Worm (Caenorhabditis elegans) whole organism, L4/young adult: Measurements from ENCODE around the gene slc-9B.1.

Experiments
- W03F9.2 ChIP-seq: fragments of 150-350 bp; optimal IDR thresholded peaks from 2 replicates; lab custom pipeline; 2014; ENCODE audit warnings: missing biosample characterization, missing genetic modification characterization
- dao-5 ChIP-seq: sonication (generic microtip); optimal IDR thresholded peaks from 2 replicates; lab custom pipeline; 2016; ENCODE audit warnings: missing genotype, missing genetic modification characterization, moderate library complexity, missing compliant biosample characterization
- him-1 ChIP-seq: sonication (generic microtip); optimal IDR thresholded peaks from 2 replicates; lab custom pipeline; 2016; ENCODE audit warnings: missing genotype, missing genetic modification reagents, missing genetic modification characterization, missing compliant biosample characterization

ce11 chrX:10285634-10286033, 6.2 kb downstream of the slc-9B.1 start, which contains the start of gene npr-6:
- no peak for TF ChIP-seq him-1 (tag; lab: Kevin White, UChicago)
- TF ChIP-seq W03F9.2 (tag; lab: Kevin White, UChicago): no peak
- no peak for TF ChIP-seq dao-5 (tag; lab: Kevin White, UChicago)
